Worm (Caenorhabditis elegans) whole organism, young adult: Measurements from ENCODE around the gene C04G6.4.

Experiments
- B0261.1 ChIP-seq: sonication (generic microtip); optimal IDR thresholded peaks from 2 replicates; lab custom pipeline; 2016; ENCODE audit warnings: mild to moderate bottlenecking, missing genetic modification characterization, moderate library complexity, missing compliant biosample characterization
- F10E7.11 ChIP-seq: sonication (generic microtip); optimal IDR thresholded peaks from 2 replicates; lab custom pipeline; 2017; ENCODE audit warnings: mild to moderate bottlenecking, missing genetic modification characterization, moderate library complexity, missing compliant biosample characterization
- F23B12.7 ChIP-seq: sonication (generic microtip); optimal IDR thresholded peaks from 2 replicates; lab custom pipeline; 2017; ENCODE audit warnings: missing genetic modification characterization, mild to moderate bottlenecking, missing compliant biosample characterization, antibody characterized with exemption, moderate library complexity; ENCODE audit not compliant: insufficient read depth
- F33H1.4 ChIP-seq: fragments of 200-800 bp; sonication (Bioruptor generic); IDR thresholded peaks from 2 replicates; pipeline ENCODE4 v1.3.6; 2022; ENCODE audit warnings: missing genetic modification reagents, missing genetic modification characterization, missing compliant biosample characterization
- F37B4.10 ChIP-seq: fragments of 200-800 bp; sonication (Bioruptor generic); IDR thresholded peaks from 2 replicates; pipeline ENCODE4 v1.3.6; 2022; ENCODE audit warnings: missing genetic modification characterization, missing compliant biosample characterization
- F39B2.1 ChIP-seq: fragments of 200-800 bp; sonication (Bioruptor generic); IDR thresholded peaks from 2 replicates; pipeline ENCODE4 v1.3.6; 2022; ENCODE audit warnings: missing genetic modification reagents, missing genetic modification characterization, missing compliant biosample characterization
- F57A8.1 ChIP-seq: fragments of 200-800 bp; sonication (Bioruptor generic); optimal IDR thresholded peaks from 2 replicates; lab custom pipeline; 2018; ENCODE audit warnings: mild to moderate bottlenecking, missing genetic modification characterization, moderate library complexity, missing compliant biosample characterization
- K11D2.4 ChIP-seq: fragments of 200-800 bp; sonication (Bioruptor generic); IDR thresholded peaks from 2 replicates; pipeline ENCODE4 v1.3.6; 2022; ENCODE audit warnings: missing genetic modification reagents, missing genetic modification characterization, missing compliant biosample characterization
- K12H6.12 ChIP-seq: fragments of 200-800 bp; sonication (Bioruptor generic); optimal IDR thresholded peaks from 2 replicates; lab custom pipeline; 2018; ENCODE audit warnings: mild to moderate bottlenecking, missing genetic modification characterization, missing compliant biosample characterization
- T07F8.4 ChIP-seq: sonication (generic microtip); optimal IDR thresholded peaks from 2 replicates; lab custom pipeline; 2016; ENCODE audit warnings: mild to moderate bottlenecking, missing genetic modification characterization, moderate library complexity, missing compliant biosample characterization
- Y79H2A.3 ChIP-seq: fragments of 200-800 bp; sonication (Bioruptor generic); conservative IDR thresholded peaks from 2 replicates; pipeline ENCODE4 v1.3.6; 2022; ENCODE audit warnings: missing genetic modification reagents, missing genetic modification characterization, missing compliant biosample characterization
- akir-1 ChIP-seq: fragments of 200-800 bp; sonication (Bioruptor generic); optimal IDR thresholded peaks from 2 replicates; lab custom pipeline; 2018; ENCODE audit warnings: mild to moderate bottlenecking, missing genetic modification characterization, moderate library complexity, missing compliant biosample characterization
- aptf-3 ChIP-seq: fragments of 200-800 bp; sonication (Bioruptor generic); IDR thresholded peaks from 2 replicates; pipeline ENCODE4 v1.3.6; 2022; ENCODE audit warnings: missing genetic modification characterization, missing compliant biosample characterization
- athp-1 ChIP-seq: sonication (generic microtip); optimal IDR thresholded peaks from 2 replicates; lab custom pipeline; 2017; ENCODE audit warnings: mild to moderate bottlenecking, missing genetic modification characterization, missing compliant biosample characterization
- attf-6 ChIP-seq: fragments of 200-800 bp; sonication (Bioruptor generic); IDR thresholded peaks from 2 replicates; pipeline ENCODE4 v1.3.6; 2022; ENCODE audit warnings: missing genetic modification reagents, missing genetic modification characterization, missing compliant biosample characterization
- bed-2 ChIP-seq: fragments of 200-800 bp; sonication (Bioruptor generic); IDR thresholded peaks from 2 replicates; pipeline ENCODE4 v1.3.6; 2022; ENCODE audit warnings: missing genetic modification reagents, missing genetic modification characterization, missing compliant biosample characterization
- ceh-100 ChIP-seq: fragments of 200-800 bp; sonication (Bioruptor generic); IDR thresholded peaks from 2 replicates; pipeline ENCODE4 v1.3.6; 2022; ENCODE audit warnings: missing genetic modification reagents, missing genetic modification characterization, missing compliant biosample characterization
- ceh-27 ChIP-seq: fragments of 200-800 bp; sonication (Bioruptor generic); optimal IDR thresholded peaks from 2 replicates; lab custom pipeline; 2018; ENCODE audit warnings: mild to moderate bottlenecking, missing genetic modification characterization, moderate library complexity, missing compliant biosample characterization
- ceh-40 ChIP-seq: fragments of 200-800 bp; sonication (Bioruptor generic); IDR thresholded peaks from 2 replicates; pipeline ENCODE4 v1.3.6; 2022; ENCODE audit warnings: missing genetic modification characterization, missing compliant biosample characterization
- ceh-91 ChIP-seq: fragments of 200-800 bp; sonication (Bioruptor generic); IDR thresholded peaks from 2 replicates; pipeline ENCODE4 v1.3.6; 2022; ENCODE audit warnings: missing genetic modification reagents, missing genetic modification characterization, missing compliant biosample characterization
- die-1 ChIP-seq: sonication (generic microtip); optimal IDR thresholded peaks from 2 replicates; lab custom pipeline; 2016; ENCODE audit warnings: missing genotype, mild to moderate bottlenecking, missing genetic modification characterization, missing compliant biosample characterization
- dox-1 ChIP-seq: fragments of 200-800 bp; sonication (Bioruptor generic); IDR thresholded peaks from 2 replicates; pipeline ENCODE4 v1.3.6; 2022; ENCODE audit warnings: missing genetic modification reagents, missing genetic modification characterization, missing compliant biosample characterization
- dpff-1 ChIP-seq: sonication (generic microtip); optimal IDR thresholded peaks from 2 replicates; lab custom pipeline; 2017; ENCODE audit warnings: mild to moderate bottlenecking, missing genetic modification characterization, missing compliant biosample characterization
- ets-4 ChIP-seq: fragments of 200-800 bp; sonication (Bioruptor generic); optimal IDR thresholded peaks from 2 replicates; lab custom pipeline; 2018; ENCODE audit warnings: mild to moderate bottlenecking, missing genetic modification characterization, missing compliant biosample characterization
- hlh-26 ChIP-seq: fragments of 200-800 bp; sonication (Bioruptor generic); conservative IDR thresholded peaks from 2 replicates; pipeline ENCODE4 v1.3.6; 2022; ENCODE audit warnings: missing genetic modification reagents, missing genetic modification characterization, missing compliant biosample characterization
- hmg-1.2 ChIP-seq: fragments of 200-800 bp; sonication (Bioruptor generic); IDR thresholded peaks from 2 replicates; pipeline ENCODE4 v1.3.6; 2022; ENCODE audit warnings: missing genetic modification reagents, missing genetic modification characterization, missing compliant biosample characterization
- hrde-1 ChIP-seq: sonication (generic microtip); optimal IDR thresholded peaks from 2 replicates; lab custom pipeline; 2016; ENCODE audit warnings: missing genetic modification characterization, mild to moderate bottlenecking, missing compliant biosample characterization, moderate library complexity, missing genotype, missing genetic modification reagents, borderline replicate concordance
- lag-1 ChIP-seq: fragments of 200-800 bp; sonication (Bioruptor generic); IDR thresholded peaks from 2 replicates; pipeline ENCODE4 v1.3.6; 2022; ENCODE audit warnings: missing genetic modification reagents, missing genetic modification characterization, missing compliant biosample characterization
- let-607 ChIP-seq, 2 experiments: fragments of 200-800 bp in 1 of 2; sonication (Bioruptor generic) in 1 of 2; sonication (generic microtip) in 1 of 2; optimal IDR thresholded peaks; 2 replicates each; lab custom pipeline; 2016 to 2018; ENCODE audit warnings: mild to moderate bottlenecking in 2 of 2, missing compliant biosample characterization in 2 of 2, missing genetic modification characterization in 2 of 2, moderate library complexity in 2 of 2, missing genotype in 1 of 2
- lin-26 ChIP-seq: fragments of 200-800 bp; sonication (Bioruptor generic); IDR thresholded peaks from 2 replicates; pipeline ENCODE4 v1.3.6; 2022; ENCODE audit warnings: missing genetic modification reagents, missing genetic modification characterization, missing compliant biosample characterization
- lin-40 ChIP-seq: sonication (generic microtip); optimal IDR thresholded peaks from 2 replicates; lab custom pipeline; 2016; ENCODE audit warnings: missing genetic modification characterization, mild to moderate bottlenecking, missing compliant biosample characterization, missing genotype, missing genetic modification reagents
- lin-54 ChIP-seq: fragments of 200-800 bp; sonication (Bioruptor generic); optimal IDR thresholded peaks from 2 replicates; lab custom pipeline; 2018; ENCODE audit warnings: mild to moderate bottlenecking, missing genetic modification characterization, missing compliant biosample characterization
- lsl-1 ChIP-seq: fragments of 200-800 bp; sonication (Bioruptor generic); optimal IDR thresholded peaks from 2 replicates; lab custom pipeline; 2018; ENCODE audit warnings: mild to moderate bottlenecking, missing genetic modification characterization, moderate library complexity, missing compliant biosample characterization
- madf-3 ChIP-seq: fragments of 200-800 bp; sonication (Bioruptor generic); IDR thresholded peaks from 2 replicates; pipeline ENCODE4 v1.3.6; 2022; ENCODE audit warnings: missing genetic modification reagents, missing genetic modification characterization, missing compliant biosample characterization
- madf-6 ChIP-seq: fragments of 200-800 bp; sonication (Bioruptor generic); IDR thresholded peaks from 2 replicates; pipeline ENCODE4 v1.3.6; 2022; ENCODE audit warnings: missing genetic modification reagents, missing genetic modification characterization, missing compliant biosample characterization
- mxl-1 ChIP-seq: sonication (generic microtip); optimal IDR thresholded peaks from 2 replicates; lab custom pipeline; 2016; ENCODE audit warnings: missing genetic modification characterization, missing compliant biosample characterization
- nhr-80 ChIP-seq: sonication (generic microtip); optimal IDR thresholded peaks from 2 replicates; lab custom pipeline; 2016; ENCODE audit warnings: missing genetic modification characterization, missing compliant biosample characterization
- rcor-1 ChIP-seq: fragments of 200-800 bp; sonication (Bioruptor generic); IDR thresholded peaks from 2 replicates; pipeline ENCODE4 v1.3.6; 2022; ENCODE audit warnings: missing genetic modification reagents, missing genetic modification characterization, missing compliant biosample characterization
- rpc-1 ChIP-seq, 2 experiments: fragments of 150-350 bp in 1 of 2; sonication (generic microtip) in 1 of 2; optimal IDR thresholded peaks; 2 replicates each; lab custom pipeline; 2014 to 2018; ENCODE audit warnings: missing biosample characterization in 1 of 2, missing genetic modification characterization in 1 of 2, missing genetic modification reagents in 1 of 2, missing genotype in 1 of 2
- sdz-38 ChIP-seq: sonication (generic microtip); optimal IDR thresholded peaks from 2 replicates; lab custom pipeline; 2016; ENCODE audit warnings: missing genotype, missing genetic modification characterization, missing compliant biosample characterization
- snpc-4 ChIP-seq, 5 experiments: fragments of 150-350 bp in 1 of 5; sonication (generic microtip) in 4 of 5; optimal IDR thresholded peaks; 2 replicates each; lab custom pipeline; 2014 to 2018; ENCODE audit warnings: missing genetic modification characterization in 5 of 5, missing biosample characterization in 3 of 5, antibody characterized with exemption in 2 of 5, mild to moderate bottlenecking in 2 of 5, missing compliant biosample characterization in 2 of 5, missing genotype in 2 of 5, moderate library complexity in 2 of 5, missing genetic modification reagents in 1 of 5
- sptf-2 ChIP-seq: fragments of 200-800 bp; sonication (Bioruptor generic); optimal IDR thresholded peaks from 2 replicates; lab custom pipeline; 2018; ENCODE audit warnings: mild to moderate bottlenecking, missing genetic modification characterization, missing compliant biosample characterization
- tbp1 ChIP-seq: fragments of 200-800 bp; sonication (Bioruptor generic); optimal IDR thresholded peaks from 2 replicates; lab custom pipeline; 2018; ENCODE audit warnings: mild to moderate bottlenecking, missing genetic modification characterization, missing compliant biosample characterization
- tlf-1 ChIP-seq: fragments of 200-800 bp; sonication (Bioruptor generic); optimal IDR thresholded peaks from 2 replicates; lab custom pipeline; 2018; ENCODE audit warnings: mild to moderate bottlenecking, missing genetic modification characterization, missing compliant biosample characterization
- xnd-1 ChIP-seq: sonication (generic microtip); optimal IDR thresholded peaks from 2 replicates; lab custom pipeline; 2016; ENCODE audit warnings: missing genotype, missing genetic modification reagents, missing genetic modification characterization, missing compliant biosample characterization
- zim-3 ChIP-seq: sonication (generic microtip); optimal IDR thresholded peaks from 2 replicates; lab custom pipeline; 2017; ENCODE audit warnings: mild to moderate bottlenecking, missing genetic modification characterization, moderate library complexity, missing compliant biosample characterization
- ztf-26 ChIP-seq: sonication (generic microtip); optimal IDR thresholded peaks from 2 replicates; lab custom pipeline; 2017; ENCODE audit warnings: missing genetic modification characterization, missing compliant biosample characterization

C04G6.4 gene

DNA sequence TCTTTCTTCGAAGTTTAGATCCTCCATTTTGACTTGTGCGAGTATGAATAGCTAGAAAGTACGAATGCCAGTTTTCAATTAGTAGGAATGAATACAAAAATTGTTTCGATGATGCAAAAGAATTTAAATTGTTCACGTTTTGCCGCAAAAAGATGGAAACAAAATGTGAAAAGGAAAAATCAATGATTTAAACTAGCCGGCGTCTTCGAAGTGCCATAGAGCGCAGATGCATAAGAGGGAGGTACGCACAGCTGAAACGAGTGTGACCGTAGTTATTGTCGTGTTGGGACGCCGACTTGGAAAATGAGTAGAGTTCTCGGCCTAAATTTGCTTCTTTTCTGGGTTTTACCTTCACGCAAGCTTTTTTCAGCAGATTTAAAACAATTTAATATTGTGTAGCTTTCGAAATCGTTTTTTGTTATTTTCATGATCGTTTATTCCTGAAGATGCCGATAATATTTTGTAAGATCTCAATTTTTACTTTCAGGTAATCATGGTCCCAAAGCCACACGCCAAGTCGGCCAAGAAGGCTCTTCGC, 28.0 kb downstream of the C04G6.4 start, which contains the start of the genes ify-1 and rpl-22 (continued):
- TF ChIP-seq xnd-1 (tag; lab: Kevin White, UChicago) = peak; percentile 52
- peak; percentile 73 for TF ChIP-seq athp-1 (tag; lab: Kevin White, UChicago)
- TF ChIP-seq lin-26 = no peak; the same call in 1 of the 2 replicates
- peak; percentile 36 for TF ChIP-seq nhr-80
- TF ChIP-seq madf-3 (GFP tag; lab: Robert Waterston, UW) = peak; percentile 77; the same call in 1 of the 2 replicates
- TF ChIP-seq lin-40 (tag; lab: Kevin White, UChicago) = peak; percentile 79
- TF ChIP-seq ets-4 = no peak
- TF ChIP-seq T07F8.4 (tag; lab: Kevin White, UChicago) = no peak
- peak; percentile 92 for TF ChIP-seq ceh-27
- peak; percentile 37 for TF ChIP-seq mxl-1 (tag; lab: Kevin White, UChicago)
- no peak for TF ChIP-seq hlh-26 (GFP tag; lab: Robert Waterston, UW)
- no peak for TF ChIP-seq sptf-2 (GFP tag; lab: Kevin White, UChicago)
- no peak for TF ChIP-seq sdz-38 (tag; lab: Kevin White, UChicago)
- no peak for TF ChIP-seq F10E7.11 (tag; lab: Kevin White, UChicago)
- TF ChIP-seq dpff-1 = no peak
- TF ChIP-seq F23B12.7 (tag; lab: Kevin White, UChicago) = peak; percentile 79
- TF ChIP-seq lin-54 (GFP tag; lab: Kevin White, UChicago) = peak; percentile 92
- peak; percentile 27 to 76 for TF ChIP-seq let-607 (tag; optimal IDR thresholded peaks at IDR 0.05; lab: Kevin White, UChicago)
- TF ChIP-seq rpc-1 (optimal IDR thresholded peaks at IDR 0.05; lab: Kevin White, UChicago) = peak; percentile 26
- peak; percentile 4 for TF ChIP-seq rpc-1 (tag; optimal IDR thresholded peaks at IDR 0.05; lab: Kevin White, UChicago)
- TF ChIP-seq attf-6 (GFP tag; lab: Robert Waterston, UW) = no peak
- peak; percentile 85 for TF ChIP-seq tlf-1
- no peak for TF ChIP-seq Y79H2A.3 (GFP tag; lab: Robert Waterston, UW)
- no peak for TF ChIP-seq ceh-40 (GFP tag; lab: Robert Waterston, UW)
- peak; percentile 89 for TF ChIP-seq ceh-91 (GFP tag; lab: Robert Waterston, UW)
- TF ChIP-seq lsl-1 = peak; percentile 95
- TF ChIP-seq snpc-4 (GFP tag; optimal IDR thresholded peaks at IDR 0.05; lab: Kevin White, UChicago) = peak; percentile 78
- TF ChIP-seq snpc-4 (tag; optimal IDR thresholded peaks at IDR 0.05; lab: Kevin White, UChicago) = peak; percentile 89 to 92 (median 90)
- TF ChIP-seq madf-6 (GFP tag; lab: Robert Waterston, UW) = peak; percentile 94
- TF ChIP-seq hmg-1.2 = peak; percentile 71
- no peak for TF ChIP-seq akir-1 (GFP tag; lab: Kevin White, UChicago)
- TF ChIP-seq lag-1 (GFP tag; lab: Robert Waterston, UW) = no peak
- TF ChIP-seq bed-2 (GFP tag; lab: Robert Waterston, UW) = no peak
- TF ChIP-seq F57A8.1 (GFP tag; lab: Kevin White, UChicago) = no peak
- peak; percentile 89 for TF ChIP-seq rcor-1 (GFP tag; lab: Robert Waterston, UW)
- TF ChIP-seq K11D2.4 (GFP tag; lab: Robert Waterston, UW) = peak; percentile 66; the same call in 1 of the 2 replicates
- peak; percentile 26 for TF ChIP-seq ztf-26
- peak; percentile 34 for TF ChIP-seq B0261.1 (tag; lab: Kevin White, UChicago)
- peak; percentile 96 for TF ChIP-seq F33H1.4
- TF ChIP-seq ceh-100 = peak; percentile 90
- TF ChIP-seq F37B4.10 (GFP tag; lab: Robert Waterston, UW) = no peak
- TF ChIP-seq dox-1 (GFP tag; lab: Robert Waterston, UW) = peak; percentile 88
- peak; percentile 56 for TF ChIP-seq K12H6.12 (tag; lab: Kevin White, UChicago)
- TF ChIP-seq die-1 (tag; lab: Kevin White, UChicago) = peak; percentile 7
- TF ChIP-seq F39B2.1 (GFP tag; lab: Robert Waterston, UW) = no peak
- TF ChIP-seq zim-3 (tag; lab: Kevin White, UChicago) = no peak
- peak; percentile 45 for TF ChIP-seq hrde-1
- peak; percentile 73 for TF ChIP-seq tbp1 (GFP tag; lab: Kevin White, UChicago)
- no peak for TF ChIP-seq aptf-3 (GFP tag; lab: Robert Waterston, UW)
